Fruit fly (Drosophila melanogaster): ENCODE measurements around the gene CG9692.

CG9692 gene

DNA sequence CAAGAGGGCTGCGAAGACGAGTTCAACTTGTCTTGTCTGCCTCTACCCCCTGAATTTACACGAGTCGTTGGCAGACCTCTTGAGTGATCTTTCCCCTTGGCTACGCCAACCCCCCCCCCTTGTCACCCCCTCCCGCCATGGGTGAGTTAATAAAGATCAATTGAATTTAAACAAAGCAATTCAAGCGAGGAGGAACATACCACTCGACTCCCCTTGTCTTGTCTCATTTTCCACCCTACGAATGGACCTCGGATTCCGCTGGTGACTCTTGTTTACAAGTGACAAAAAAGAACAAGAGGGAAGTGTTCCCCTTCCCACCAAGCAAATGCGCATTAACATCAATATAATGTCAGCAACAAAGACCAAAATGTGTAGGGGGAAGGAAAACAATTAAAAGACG lies 1.9 kb upstream of the CG9692 start:
- TF ChIP-seq sv (GFP tag; optimal IDR thresholded peaks at IDR 0.05) (no peak), Dif (GFP tag; optimal IDR thresholded peaks at IDR 0.05; ENCODE audit: partially characterized antibody) (no peak), rgr (GFP tag; optimal IDR thresholded peaks at IDR 0.05) (no peak), Hnf4 (GFP tag; optimal IDR thresholded peaks at IDR 0.05) (no peak), woc (GFP tag; optimal IDR thresholded peaks at IDR 0.05) (no peak), dsf (GFP tag; optimal IDR thresholded peaks at IDR 0.05; ENCODE audit: borderline replicate concordance) (no peak), dl (GFP tag; optimal IDR thresholded peaks at IDR 0.05; ENCODE audit: insufficient read depth in 1 of 2, partially characterized antibody in 2 of 2) (no peak), dmrt93B (GFP tag; optimal IDR thresholded peaks at IDR 0.05) (no peak), CrebA (GFP tag; optimal IDR thresholded peaks at IDR 0.05; ENCODE audit: borderline replicate concordance) (no peak), br (GFP tag; optimal IDR thresholded peaks at IDR 0.05) (no peak), Rel (GFP tag; optimal IDR thresholded peaks at IDR 0.05) (no peak), Rel (tag; optimal IDR thresholded peaks at IDR 0.05) (no peak), ey (GFP tag; optimal IDR thresholded peaks at IDR 0.05) (no peak), Hr83 (GFP tag; optimal IDR thresholded peaks at IDR 0.05; ENCODE audit: poor library complexity, severe bottlenecking) (no peak), Dfd (GFP tag; optimal IDR thresholded peaks at IDR 0.05) (no peak), Vsx2 (GFP tag; optimal IDR thresholded peaks at IDR 0.05; ENCODE audit: partially characterized antibody) (no peak), CG32264 (GFP tag; optimal IDR thresholded peaks at IDR 0.05) (no peak), HLH106 (tag; optimal IDR thresholded peaks at IDR 0.05) (no peak)

DNA sequence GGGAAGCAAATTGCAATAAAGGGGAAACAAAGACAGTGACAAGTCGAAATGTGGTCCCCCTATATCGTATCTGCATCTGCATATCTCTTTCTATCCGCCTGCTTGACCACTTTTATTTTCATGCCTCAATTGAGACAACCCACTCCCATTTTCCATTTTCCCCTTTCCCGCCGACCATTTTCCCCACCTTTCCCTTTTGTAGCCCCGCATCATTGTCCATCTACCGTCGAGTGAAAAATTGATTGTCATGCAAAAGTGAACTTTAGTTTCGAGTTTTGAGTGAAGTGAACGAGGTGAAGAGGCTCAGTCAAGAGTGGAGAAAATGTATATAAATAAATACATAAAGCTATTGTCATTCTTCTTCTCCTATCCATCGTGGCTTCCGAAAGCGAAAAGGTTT lies 522 bp upstream of the CG9692 start:
- TF ChIP-seq Rel (GFP tag; optimal IDR thresholded peaks at IDR 0.05), result no peak
- no peak for TF ChIP-seq Rel (tag; optimal IDR thresholded peaks at IDR 0.05)
- no peak for TF ChIP-seq Dif (GFP tag; optimal IDR thresholded peaks at IDR 0.05; ENCODE audit: partially characterized antibody)

DNA sequence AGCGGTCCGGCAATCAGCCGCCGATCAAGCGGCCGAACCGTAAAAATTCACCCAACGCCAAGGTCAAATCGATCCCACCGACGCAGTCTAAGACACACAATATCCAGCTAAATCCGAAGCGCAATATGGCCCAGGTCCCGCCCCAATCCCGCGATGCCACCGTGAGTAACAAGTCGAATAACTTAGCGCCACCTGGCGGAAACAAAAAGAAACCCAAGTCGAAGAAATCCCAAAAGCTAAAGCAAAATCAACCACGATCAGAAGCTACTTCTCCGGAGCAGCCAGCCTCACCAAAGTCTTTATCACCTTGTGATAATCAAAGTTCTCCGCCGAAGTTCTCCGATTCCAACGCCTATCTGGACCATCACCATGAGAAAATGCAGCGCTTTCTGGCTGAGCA lies 857 bp downstream of the CG9692 start:
- no peak for TF ChIP-seq Rel (GFP tag; optimal IDR thresholded peaks at IDR 0.05)
- TF ChIP-seq Rel (tag; optimal IDR thresholded peaks at IDR 0.05), result no peak
- no peak for TF ChIP-seq GATAd (GFP tag; optimal IDR thresholded peaks at IDR 0.05)
- no peak for TF ChIP-seq sage (GFP tag; optimal IDR thresholded peaks at IDR 0.05)
- no peak for TF ChIP-seq dl (GFP tag; optimal IDR thresholded peaks at IDR 0.05; ENCODE audit: insufficient read depth in 1 of 2, partially characterized antibody in 2 of 2)
- no peak for TF ChIP-seq lola (GFP tag; optimal IDR thresholded peaks at IDR 0.05)
- no peak for TF ChIP-seq Mio (GFP tag; optimal IDR thresholded peaks at IDR 0.05)
- TF ChIP-seq dmrt93B (GFP tag; optimal IDR thresholded peaks at IDR 0.05), result no peak

DNA sequence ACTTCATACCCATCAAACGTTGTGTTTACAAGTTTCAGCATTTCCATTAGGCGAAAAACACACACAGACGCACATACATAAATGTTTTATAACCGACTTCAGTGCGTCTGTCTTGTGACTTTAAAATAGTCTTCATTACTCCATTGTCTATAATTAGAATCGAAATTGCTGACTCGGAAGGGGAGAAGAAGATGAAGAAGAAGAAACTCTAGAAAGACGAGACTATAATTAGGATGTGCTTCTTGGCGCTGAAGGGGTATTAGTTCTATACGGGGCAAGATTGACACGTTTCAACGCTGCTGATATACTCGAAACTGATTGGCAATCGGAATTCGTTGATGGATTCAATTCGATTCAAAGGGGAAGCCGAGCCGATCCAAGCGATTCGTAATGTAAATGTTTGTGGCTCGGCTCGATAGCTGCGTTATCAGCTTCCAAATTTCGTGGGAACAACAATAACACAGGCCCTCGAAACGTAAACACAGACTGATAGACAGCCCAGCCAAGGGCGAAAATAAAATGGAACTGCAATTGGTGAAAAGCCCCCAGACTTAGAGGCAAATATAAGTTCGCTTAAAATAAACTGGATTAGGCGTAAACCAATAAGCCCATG lies 4.1 kb downstream of the CG9692 start:
- TF ChIP-seq lola (GFP tag; optimal IDR thresholded peaks at IDR 0.05), result no peak
- TF ChIP-seq ey (GFP tag; optimal IDR thresholded peaks at IDR 0.05), result no peak
- TF ChIP-seq Dif (GFP tag; optimal IDR thresholded peaks at IDR 0.05; ENCODE audit: partially characterized antibody), result no peak
- no peak for TF ChIP-seq pan (optimal IDR thresholded peaks at IDR 0.05)
- TF ChIP-seq Hr78 (GFP tag; optimal IDR thresholded peaks at IDR 0.05), result no peak
- no peak for TF ChIP-seq Mio (GFP tag; optimal IDR thresholded peaks at IDR 0.05)
- no peak for TF ChIP-seq Rel (GFP tag; optimal IDR thresholded peaks at IDR 0.05)
- peak; percentile 29 for TF ChIP-seq Rel (tag; optimal IDR thresholded peaks at IDR 0.05)

DNA sequence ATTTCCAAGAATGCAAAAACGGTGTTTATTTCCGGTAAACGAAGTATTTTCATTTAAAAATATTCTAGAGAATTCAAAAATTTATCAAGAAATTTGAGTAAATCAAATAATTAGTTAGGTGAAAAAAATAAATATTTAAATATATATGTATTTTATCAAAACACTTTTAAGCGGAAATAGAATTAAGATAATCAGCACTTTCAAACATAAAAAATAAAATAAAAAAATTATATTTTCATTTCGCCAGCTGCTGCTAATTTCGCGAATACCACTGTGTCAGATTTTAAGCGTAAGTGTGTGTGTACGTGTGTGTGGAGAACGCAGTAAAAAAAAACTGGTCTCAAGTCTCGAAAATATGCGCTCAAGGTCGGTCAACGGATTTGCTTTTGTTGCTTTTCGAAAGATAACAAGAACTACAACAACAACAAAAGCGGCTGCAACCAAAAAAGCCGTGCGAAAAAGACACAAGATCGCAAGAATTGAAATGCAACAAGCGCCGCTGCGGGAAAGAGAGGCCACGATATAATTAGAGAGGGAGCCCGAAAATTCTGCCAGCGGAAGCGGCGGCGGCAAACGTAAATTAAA lies 5.0 kb downstream of the CG9692 start:
- peak; percentile 22 for TF ChIP-seq rgr (GFP tag; optimal IDR thresholded peaks at IDR 0.05)
- no peak for TF ChIP-seq ey (GFP tag; optimal IDR thresholded peaks at IDR 0.05)
- TF ChIP-seq HLH106 (tag; optimal IDR thresholded peaks at IDR 0.05), result peak; percentile 43
- TF ChIP-seq CG32264 (GFP tag; optimal IDR thresholded peaks at IDR 0.05), result no peak
- peak; percentile 16 for TF ChIP-seq woc (GFP tag; optimal IDR thresholded peaks at IDR 0.05)
- TF ChIP-seq dmrt93B (GFP tag; optimal IDR thresholded peaks at IDR 0.05), result no peak
- no peak for TF ChIP-seq CrebA (GFP tag; optimal IDR thresholded peaks at IDR 0.05; ENCODE audit: borderline replicate concordance)
- peak; percentile 13 for TF ChIP-seq sage (GFP tag; optimal IDR thresholded peaks at IDR 0.05)
- TF ChIP-seq GATAd (GFP tag; optimal IDR thresholded peaks at IDR 0.05), result no peak
- no peak for TF ChIP-seq psq (GFP tag; optimal IDR thresholded peaks at IDR 0.05)
- peak; percentile 10 for TF ChIP-seq brk (GFP tag; optimal IDR thresholded peaks at IDR 0.05)
- TF ChIP-seq foxo (GFP tag; optimal IDR thresholded peaks at IDR 0.05), result no peak
- TF ChIP-seq Hnf4 (GFP tag; optimal IDR thresholded peaks at IDR 0.05), result peak; percentile 48
- TF ChIP-seq tai (GFP tag; optimal IDR thresholded peaks at IDR 0.05), result no peak
- TF ChIP-seq N (GFP tag; optimal IDR thresholded peaks at IDR 0.05), result no peak
- TF ChIP-seq jim (GFP tag; optimal IDR thresholded peaks at IDR 0.05), result peak; percentile 40
- peak; percentile 1 for TF ChIP-seq OdsH (GFP tag; optimal IDR thresholded peaks at IDR 0.05)
- no peak for TF ChIP-seq br (GFP tag; optimal IDR thresholded peaks at IDR 0.05)
- TF ChIP-seq fru (GFP tag; optimal IDR thresholded peaks at IDR 0.05), result no peak
- TF ChIP-seq Myc (optimal IDR thresholded peaks at IDR 0.05), result no peak

Data from whole organism, wandering third instar larva.